Worm (Caenorhabditis elegans) whole organism, L3 larva: ENCODE results near the gene T06E8.2.

Experiments
- R02D3.7 ChIP-seq: fragments of 150-350 bp; optimal IDR thresholded peaks from 2 replicates; lab custom pipeline; 2014; ENCODE audit warnings: missing biosample characterization, missing genetic modification characterization
- ZK546.5 ChIP-seq: sonication (generic microtip); optimal IDR thresholded peaks from 2 replicates; lab custom pipeline; 2017; ENCODE audit warnings: missing biosample characterization, missing genetic modification characterization
- aly-2 ChIP-seq: fragments of 150-350 bp; optimal IDR thresholded peaks from 2 replicates; lab custom pipeline; 2014; ENCODE audit warnings: missing biosample characterization, missing genetic modification characterization
- ama-1 ChIP-seq: fragments of 150-350 bp; optimal IDR thresholded peaks from 2 replicates; lab custom pipeline; 2018
- ceh-16 ChIP-seq: sonication (generic microtip); optimal IDR thresholded peaks from 2 replicates; lab custom pipeline; 2017; ENCODE audit warnings: missing biosample characterization, missing genetic modification characterization
- ceh-28 ChIP-seq: fragments of 150-350 bp; optimal IDR thresholded peaks from 2 replicates; lab custom pipeline; 2014; ENCODE audit warnings: missing biosample characterization, missing genetic modification reagents, missing genetic modification characterization
- ceh-82 ChIP-seq: fragments of 150-350 bp; optimal IDR thresholded peaks from 2 replicates; lab custom pipeline; 2014; ENCODE audit warnings: missing biosample characterization, missing genetic modification characterization
- ceh-9 ChIP-seq: sonication (generic microtip); optimal IDR thresholded peaks from 2 replicates; lab custom pipeline; 2018; ENCODE audit warnings: missing biosample characterization, missing genetic modification characterization
- daf-12 ChIP-seq: fragments of 150-350 bp; optimal IDR thresholded peaks from 2 replicates; lab custom pipeline; 2014; ENCODE audit warnings: missing biosample characterization, missing genetic modification reagents, missing genetic modification characterization
- elt-1 ChIP-seq: fragments of 150-350 bp; optimal IDR thresholded peaks from 2 replicates; lab custom pipeline; 2014; ENCODE audit warnings: missing biosample characterization, missing genetic modification characterization
- elt-3 ChIP-seq, 3 experiments: fragments of 150-350 bp in 1 of 3; sonication (generic microtip) in 2 of 3; optimal IDR thresholded peaks; 2 replicates in 2 of 3; 4 replicates in 1 of 3; lab custom pipeline; 2014 to 2017; ENCODE audit warnings: missing biosample characterization in 3 of 3, missing genetic modification characterization in 3 of 3
- eor-1 ChIP-seq, 2 experiments: fragments of 150-350 bp; optimal IDR thresholded peaks; 2 replicates each; lab custom pipeline; 2014 to 2018; ENCODE audit warnings: missing biosample characterization in 2 of 2, missing genetic modification characterization in 2 of 2
- fkh-2 ChIP-seq: fragments of 150-350 bp; optimal IDR thresholded peaks from 2 replicates; lab custom pipeline; 2014; ENCODE audit warnings: missing biosample characterization, missing genetic modification reagents, missing genetic modification characterization
- jun-1 ChIP-seq: fragments of 150-350 bp; optimal IDR thresholded peaks from 2 replicates; lab custom pipeline; 2014; ENCODE audit warnings: missing biosample characterization, missing genetic modification reagents, missing genetic modification characterization
- lin-15B ChIP-seq: fragments of 150-350 bp; optimal IDR thresholded peaks from 2 replicates; lab custom pipeline; 2014; ENCODE audit warnings: missing biosample characterization, missing genetic modification characterization
- lin-39 ChIP-seq: fragments of 150-350 bp; optimal IDR thresholded peaks from 2 replicates; lab custom pipeline; 2018; ENCODE audit warnings: missing biosample characterization, missing genetic modification reagents, missing genetic modification characterization
- lsy-12 ChIP-seq: sonication (generic microtip); optimal IDR thresholded peaks from 2 replicates; lab custom pipeline; 2016; ENCODE audit warnings: mild to moderate bottlenecking, missing genetic modification characterization, missing compliant biosample characterization
- nfya-1 ChIP-seq: sonication (generic microtip); optimal IDR thresholded peaks from 2 replicates; lab custom pipeline; 2017; ENCODE audit warnings: missing genetic modification characterization, mild to moderate bottlenecking, missing compliant biosample characterization, antibody characterized with exemption, moderate library complexity; ENCODE audit not compliant: insufficient read depth
- nhr-25 ChIP-seq: sonication (generic microtip); optimal IDR thresholded peaks from 2 replicates; lab custom pipeline; 2017; ENCODE audit warnings: missing biosample characterization, missing genetic modification characterization
- nhr-28 ChIP-seq: fragments of 150-350 bp; optimal IDR thresholded peaks from 2 replicates; lab custom pipeline; 2014; ENCODE audit warnings: missing biosample characterization, missing genetic modification characterization
- nhr-67 ChIP-seq: fragments of 150-350 bp; optimal IDR thresholded peaks from 2 replicates; lab custom pipeline; 2014; ENCODE audit warnings: missing biosample characterization, missing genetic modification characterization
- nhr-76 ChIP-seq: fragments of 150-350 bp; sonication (generic microtip); optimal IDR thresholded peaks from 5 replicates; lab custom pipeline; 2014; ENCODE audit warnings: missing biosample characterization, missing genetic modification characterization
- nhr-77 ChIP-seq: fragments of 150-350 bp; optimal IDR thresholded peaks from 2 replicates; lab custom pipeline; 2014; ENCODE audit warnings: missing biosample characterization, missing genetic modification characterization
- pha-4 ChIP-seq: fragments of 150-350 bp; optimal IDR thresholded peaks from 2 replicates; lab custom pipeline; 2014; ENCODE audit warnings: missing biosample characterization, missing genetic modification reagents, missing genetic modification characterization
- pqm-1 ChIP-seq: fragments of 150-350 bp; optimal IDR thresholded peaks from 2 replicates; lab custom pipeline; 2017; ENCODE audit warnings: missing biosample characterization, missing genetic modification characterization, inconsistent platforms
- skn-1 ChIP-seq: fragments of 150-350 bp; optimal IDR thresholded peaks from 2 replicates; lab custom pipeline; 2014; ENCODE audit warnings: missing biosample characterization, missing genetic modification characterization
- snpc-4 ChIP-seq: fragments of 150-350 bp; optimal IDR thresholded peaks from 2 replicates; lab custom pipeline; 2014; ENCODE audit warnings: missing biosample characterization, missing genetic modification characterization
- unc-39 ChIP-seq: sonication (generic microtip); optimal IDR thresholded peaks from 4 replicates; lab custom pipeline; 2017; ENCODE audit warnings: missing biosample characterization, missing genetic modification characterization
- unc-62 ChIP-seq: fragments of 150-350 bp; sonication (generic microtip); optimal IDR thresholded peaks from 4 replicates; lab custom pipeline; 2014; ENCODE audit warnings: missing biosample characterization, missing genetic modification reagents, missing genetic modification characterization

T06E8.2 gene

DNA sequence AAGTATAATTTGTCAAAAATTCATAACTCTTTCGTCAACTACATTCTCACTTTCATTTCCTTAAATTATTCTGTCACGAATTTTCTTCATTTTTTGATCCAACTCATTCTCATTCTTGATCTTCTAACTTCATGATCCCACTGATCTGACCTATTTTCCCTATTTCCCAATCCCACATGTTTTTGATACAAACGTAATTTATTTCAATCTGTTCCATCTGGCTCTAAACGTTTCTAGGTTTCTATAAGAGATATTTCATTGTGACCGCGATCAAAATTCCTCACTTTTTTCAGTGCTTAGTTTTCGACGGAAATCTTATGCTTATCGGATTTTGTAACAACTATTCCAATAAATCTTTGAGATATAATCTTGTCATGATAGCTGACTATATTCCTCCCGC lies 29.5 kb upstream of the T06E8.2 start:
- TF ChIP-seq elt-1, result no peak
- TF ChIP-seq R02D3.7 (tag; lab: Kevin White, UChicago), result no peak
- no peak for TF ChIP-seq aly-2 (tag; lab: Kevin White, UChicago)
- no peak for TF ChIP-seq unc-39 (tag; lab: Kevin White, UChicago)
- TF ChIP-seq lin-39 (tag; lab: Kevin White, UChicago), result no peak

ce11 chrV:10064221-10064620 lies 28.0 kb upstream of the T06E8.2 start, which contains the start of gene fipr-13:
fipr-13 (plus strand) TSS chrV:10064521.
- TF ChIP-seq ZK546.5, result no peak
- TF ChIP-seq lsy-12, result no peak
- no peak for TF ChIP-seq R02D3.7 (tag; lab: Kevin White, UChicago)

DNA sequence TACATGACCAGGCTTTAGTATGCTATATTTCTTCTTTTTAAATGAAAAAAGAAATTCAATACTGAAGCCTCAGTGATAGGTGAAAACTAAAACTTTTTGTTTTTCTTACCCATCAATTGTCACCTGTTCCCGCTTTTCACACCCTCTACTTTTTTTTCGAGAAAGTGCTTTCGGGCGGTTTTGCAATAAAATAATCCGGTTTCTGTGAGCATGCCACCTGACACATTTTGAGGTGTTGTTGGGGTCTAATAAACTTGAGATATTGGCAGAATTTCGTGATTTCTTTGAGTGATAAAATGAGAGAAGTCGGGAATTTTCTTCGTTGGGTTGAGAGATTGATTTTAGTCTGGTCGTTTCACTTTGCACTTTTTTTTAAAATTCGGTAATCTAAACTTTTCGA lies 23.8 kb upstream of the T06E8.2 start:
- TF ChIP-seq skn-1 (tag; lab: Kevin White, UChicago) (no peak), nhr-67 (tag; lab: Kevin White, UChicago) (no peak), nhr-76 (tag; lab: Kevin White, UChicago) (peak; percentile 61), nfya-1 (peak; percentile 7)
- TF ChIP-seq, all 47 proteins: peak for 2

- TF ChIP-seq unc-62 (GFP tag; lab: Kevin White, UChicago) (no peak), ceh-82 (tag; lab: Kevin White, UChicago) (no peak), nhr-76 (tag; lab: Kevin White, UChicago) (peak; percentile 59), nhr-28 (tag; lab: Kevin White, UChicago) (no peak)
Measured at ce11 chrV:10058748-10059147, 22.5 kb upstream of the T06E8.2 start.

DNA sequence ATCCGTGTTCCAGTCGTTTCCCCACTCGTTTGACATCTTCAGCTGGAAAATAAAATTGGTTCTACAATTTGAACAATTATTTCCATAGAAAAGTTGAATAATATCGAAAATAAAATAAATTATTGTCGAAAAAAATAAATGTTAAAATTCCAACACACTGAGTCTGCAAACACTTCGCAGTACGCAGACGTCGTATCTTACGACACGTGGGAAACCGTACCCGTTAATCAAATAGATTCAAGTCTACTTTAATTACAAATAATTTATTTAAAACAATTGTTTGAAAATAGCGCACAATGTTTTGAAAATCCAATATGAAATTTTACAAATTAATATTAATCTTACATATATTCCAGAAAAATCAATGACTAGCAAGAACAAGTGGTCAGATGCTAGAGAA lies 18.7 kb upstream of the T06E8.2 start, which contains the start of gene yif-1:
Gene yif-1, minus strand, starts transcription at position 42 of the 400 bp plus-strand sequence.
- no peak for TF ChIP-seq snpc-4 (tag; lab: Kevin White, UChicago)
- no peak for TF ChIP-seq daf-12 (tag; lab: Kevin White, UChicago)
- no peak for TF ChIP-seq R02D3.7 (tag; lab: Kevin White, UChicago)
- TF ChIP-seq nhr-77 (tag; lab: Kevin White, UChicago), result no peak
- TF ChIP-seq ama-1 (lab: Kevin White, UChicago), result no peak
- no peak for TF ChIP-seq eor-1 (tag; optimal IDR thresholded peaks at IDR 0.05; lab: Kevin White, UChicago)
- peak; percentile 1 for TF ChIP-seq nhr-76 (tag; lab: Kevin White, UChicago)
- no peak for TF ChIP-seq jun-1
- peak; percentile 44 for TF ChIP-seq nfya-1
- TF ChIP-seq pha-4 (tag; lab: Kevin White, UChicago), result peak; percentile 34
- TF ChIP-seq, all 47 proteins: peak for 3

ce11 chrV:10051855-10052254 lies 15.6 kb upstream of the T06E8.2 start, which contains the start of gene str-118:
str-118 (plus strand) TSS chrV:10052155.
- TF ChIP-seq ceh-28 (tag; lab: Kevin White, UChicago) (no peak), nhr-77 (tag; lab: Kevin White, UChicago) (no peak), elt-3 (tag; optimal IDR thresholded peaks at IDR 0.05; lab: Kevin White, UChicago) (no peak), skn-1 (tag; lab: Kevin White, UChicago) (no peak), pqm-1 (tag; lab: Kevin White, UChicago) (no peak), ama-1 (lab: Kevin White, UChicago) (no peak), unc-62 (GFP tag; lab: Kevin White, UChicago) (no peak), nhr-28 (tag; lab: Kevin White, UChicago) (no peak), lin-15B (no peak), nhr-67 (tag; lab: Kevin White, UChicago) (no peak), lsy-12 (no peak), ZK546.5 (no peak), ceh-16 (tag; lab: Kevin White, UChicago) (no peak), ceh-82 (tag; lab: Kevin White, UChicago) (no peak), ceh-9 (no peak), nhr-25 (tag; lab: Kevin White, UChicago) (no peak), lin-39 (tag; lab: Kevin White, UChicago) (no peak), fkh-2 (no peak), unc-39 (tag; lab: Kevin White, UChicago) (no peak)
